Worm (Caenorhabditis elegans): ENCODE data around the gene lron-1.

lron-1 gene

ce11 chrX:14575920-14576319 is 3.4 kb downstream of the lron-1 start:
- no peak for TF ChIP-seq sem-2 (GFP tag; optimal IDR thresholded peaks at IDR 0.05)
- peak; percentile 82 for TF ChIP-seq elt-1 (tag; optimal IDR thresholded peaks at IDR 0.05; ENCODE audit: borderline replicate concordance, insufficient read depth)
- no peak for TF ChIP-seq ham-2 (GFP tag; optimal IDR thresholded peaks at IDR 0.05)
- no peak for TF ChIP-seq tbx-8 (GFP tag; optimal IDR thresholded peaks at IDR 0.05)
- no peak for TF ChIP-seq pha-4 (tag; optimal IDR thresholded peaks at IDR 0.05)
- no peak for TF ChIP-seq blmp-1 (tag; optimal IDR thresholded peaks at IDR 0.05)
- no peak for TF ChIP-seq unc-39 (tag; optimal IDR thresholded peaks at IDR 0.05)
- TF ChIP-seq unc-62 (GFP tag; optimal IDR thresholded peaks at IDR 0.05) = peak; percentile 86
- no peak for TF ChIP-seq sptf-1 (tag; optimal IDR thresholded peaks at IDR 0.05)
- TF ChIP-seq nhr-2 (tag; optimal IDR thresholded peaks at IDR 0.05) = peak; percentile 78

- TF ChIP-seq sptf-1 (tag; optimal IDR thresholded peaks at IDR 0.05) (peak; percentile 59), ceh-83 (GFP tag; optimal IDR thresholded peaks at IDR 0.05) (peak; percentile 28), nhr-2 (tag; optimal IDR thresholded peaks at IDR 0.05) (peak; percentile 44), ham-2 (GFP tag; optimal IDR thresholded peaks at IDR 0.05) (peak; percentile 96), M03D4.4 (tag; optimal IDR thresholded peaks at IDR 0.05) (peak; percentile 2), mls-2 (tag; optimal IDR thresholded peaks at IDR 0.05) (peak; percentile 20), sem-2 (GFP tag; optimal IDR thresholded peaks at IDR 0.05) (no peak), elt-3 (tag; optimal IDR thresholded peaks at IDR 0.05) (no peak)
These were observed 5.1 kb downstream of the lron-1 start, which contains the start of gene let-4 for ce11 chrX:14577579-14578127. let-4 (plus strand) TSS chrX:14577935.

DNA sequence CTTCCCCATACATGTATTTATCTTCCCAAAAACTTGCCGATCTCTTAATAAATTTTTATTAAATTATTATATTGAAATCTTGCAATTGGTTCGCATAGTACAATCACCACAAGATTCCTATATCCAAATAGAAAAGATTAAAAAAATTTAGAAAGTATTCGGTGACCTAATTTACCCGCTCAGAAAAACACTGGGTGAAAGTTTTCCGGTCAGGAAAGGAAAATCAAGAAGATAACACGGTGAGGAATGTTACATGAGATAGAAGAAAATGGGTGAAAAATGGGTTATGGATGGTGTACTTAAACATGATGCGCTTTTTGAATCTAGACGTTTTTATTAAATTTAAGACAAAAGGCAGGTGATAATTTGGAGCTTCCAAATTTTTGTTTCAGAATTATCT is 8.3 kb downstream of the lron-1 start:
- TF ChIP-seq blmp-1 (tag; optimal IDR thresholded peaks at IDR 0.05) = peak; percentile 64
- no peak for TF ChIP-seq cnd-1 (tag; optimal IDR thresholded peaks at IDR 0.05)
- no peak for TF ChIP-seq nhr-12 (tag; optimal IDR thresholded peaks at IDR 0.05)

DNA sequence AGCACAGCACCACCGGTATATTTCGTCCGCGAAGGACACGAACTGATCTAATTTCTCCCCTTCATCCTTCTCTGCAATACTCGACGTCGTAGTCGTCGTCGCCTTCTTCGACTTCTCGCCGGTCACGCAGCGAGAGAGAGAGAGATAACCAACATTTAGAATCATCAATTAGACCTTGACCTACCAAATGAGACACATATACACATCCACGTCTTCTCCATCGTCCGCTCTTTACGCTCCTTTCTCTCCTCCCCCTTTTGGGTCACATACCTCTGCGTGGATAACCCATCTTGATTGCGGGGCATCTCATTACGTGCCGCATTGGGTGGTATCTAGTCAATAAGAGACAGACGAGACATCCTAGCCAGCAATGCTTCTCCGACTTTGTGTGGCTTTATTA is 8.9 kb downstream of the lron-1 start, which contains the start of gene sym-1:
Gene sym-1, plus strand, starts transcription at position 194 of the 400 bp plus-strand sequence.
- TF ChIP-seq cnd-1 (tag; optimal IDR thresholded peaks at IDR 0.05) (peak; percentile 2), nhr-2 (tag; optimal IDR thresholded peaks at IDR 0.05) (peak; percentile 27), tbx-8 (GFP tag; optimal IDR thresholded peaks at IDR 0.05) (no peak), ham-2 (GFP tag; optimal IDR thresholded peaks at IDR 0.05) (peak; percentile 89), nhr-237 (tag; optimal IDR thresholded peaks at IDR 0.05) (no peak), mls-2 (tag; optimal IDR thresholded peaks at IDR 0.05) (no peak), mab-5 (tag; optimal IDR thresholded peaks at IDR 0.05) (no peak), lsy-2 (tag; optimal IDR thresholded peaks at IDR 0.05) (no peak), ceh-83 (GFP tag; optimal IDR thresholded peaks at IDR 0.05) (peak; percentile 27), elt-1 (tag; optimal IDR thresholded peaks at IDR 0.05; ENCODE audit: borderline replicate concordance, insufficient read depth) (peak; percentile 84), unc-39 (tag; optimal IDR thresholded peaks at IDR 0.05) (no peak)

- TF ChIP-seq elt-1 (tag; optimal IDR thresholded peaks at IDR 0.05; ENCODE audit: borderline replicate concordance, insufficient read depth) (no peak), lsy-2 (tag; optimal IDR thresholded peaks at IDR 0.05) (no peak), drap-1 (GFP tag; optimal IDR thresholded peaks at IDR 0.05) (no peak), unc-62 (GFP tag; optimal IDR thresholded peaks at IDR 0.05) (no peak), ham-2 (GFP tag; optimal IDR thresholded peaks at IDR 0.05) (no peak), sem-2 (GFP tag; optimal IDR thresholded peaks at IDR 0.05) (no peak), hlh-1 (tag; optimal IDR thresholded peaks at IDR 0.05) (no peak)
These were observed 11.8 kb downstream of the lron-1 start for ce11 chrX:14584335-14584734.

ce11 chrX:14589051-14589736 is 16.7 kb downstream of the lron-1 start, which contains the start of the genes C44H4.4 and tap-1:
C44H4.4 (minus strand) TSS chrX:14589101.
tap-1 (plus strand) TSS chrX:14589624.
- no peak for TF ChIP-seq nhr-2 (tag; optimal IDR thresholded peaks at IDR 0.05)
- TF ChIP-seq ham-2 (GFP tag; optimal IDR thresholded peaks at IDR 0.05) = peak; percentile 17
- TF ChIP-seq blmp-1 (tag; optimal IDR thresholded peaks at IDR 0.05) = no peak
- TF ChIP-seq unc-39 (tag; optimal IDR thresholded peaks at IDR 0.05) = no peak
- TF ChIP-seq ceh-39 (tag; optimal IDR thresholded peaks at IDR 0.05) = peak; percentile 65
- no peak for TF ChIP-seq cnd-1 (tag; optimal IDR thresholded peaks at IDR 0.05)
- TF ChIP-seq flh-1 (GFP tag; optimal IDR thresholded peaks at IDR 0.05) = no peak
- TF ChIP-seq mep-1 (tag; optimal IDR thresholded peaks at IDR 0.05) = peak; percentile 66
- TF ChIP-seq nhr-12 (tag; optimal IDR thresholded peaks at IDR 0.05) = no peak
- peak; percentile 65 for TF ChIP-seq ces-1 (GFP tag; optimal IDR thresholded peaks at IDR 0.05)
